Worm (Caenorhabditis elegans) whole organism, L4 larva: ENCODE measurements around the gene copb-2.
A peak's percentile ranks its signal among the peaks of the same experiment; 100 is the strongest.

ENCODE experiments used
- F37D6.2 ChIP-seq: sonication (generic microtip); optimal IDR thresholded peaks from 2 replicates; lab custom pipeline; 2016; ENCODE audit warnings: mild to moderate bottlenecking, missing genetic modification characterization, missing compliant biosample characterization
- F49E8.2 ChIP-seq: sonication (generic microtip); optimal IDR thresholded peaks from 2 replicates; lab custom pipeline; 2016; ENCODE audit warnings: missing compliant biosample characterization, mild to moderate bottlenecking, missing genetic modification characterization, borderline replicate concordance
- T20F7.1 ChIP-seq: fragments of 200-800 bp; sonication (Bioruptor generic); optimal IDR thresholded peaks from 2 replicates; lab custom pipeline; 2018; ENCODE audit warnings: mild to moderate bottlenecking, missing genetic modification characterization, missing compliant biosample characterization
- Y48G9A.11 ChIP-seq: fragments of 200-800 bp; sonication (Bioruptor generic); IDR thresholded peaks from 2 replicates; pipeline ENCODE4 v1.3.6; 2022; ENCODE audit warnings: missing genetic modification reagents, missing genetic modification characterization, missing compliant biosample characterization
- aha-1 ChIP-seq: fragments of 150-350 bp; peaks from one replicate; lab custom pipeline; 2014; ENCODE audit warnings: missing biosample characterization, missing genetic modification characterization
- arid-1 ChIP-seq: fragments of 200-800 bp; sonication (Bioruptor generic); conservative IDR thresholded peaks from 2 replicates; pipeline ENCODE4 v1.3.6; 2022; ENCODE audit warnings: missing genetic modification reagents, missing genetic modification characterization, missing compliant biosample characterization
- ceh-32 ChIP-seq: sonication (generic microtip); optimal IDR thresholded peaks from 2 replicates; lab custom pipeline; 2016; ENCODE audit warnings: mild to moderate bottlenecking, missing genetic modification characterization, missing compliant biosample characterization; ENCODE audit not compliant: poor library complexity
- ceh-62 ChIP-seq: sonication (generic microtip); optimal IDR thresholded peaks from 2 replicates; lab custom pipeline; 2017; ENCODE audit warnings: missing biosample characterization, missing genetic modification characterization
- ctbp-1 ChIP-seq: fragments of 200-800 bp; sonication (Bioruptor generic); IDR thresholded peaks from 2 replicates; pipeline ENCODE4 v1.3.6; 2022; ENCODE audit warnings: missing genetic modification reagents, missing genetic modification characterization, missing compliant biosample characterization
- daf-19 ChIP-seq: fragments of 200-800 bp; sonication (Bioruptor generic); conservative IDR thresholded peaks from 2 replicates; pipeline ENCODE4 v1.3.6; 2022; ENCODE audit warnings: missing genetic modification characterization, missing compliant biosample characterization
- dmd-6 ChIP-seq: fragments of 200-800 bp; sonication (Bioruptor generic); IDR thresholded peaks from 2 replicates; pipeline ENCODE4 v1.3.6; 2022; ENCODE audit warnings: missing genetic modification reagents, missing genetic modification characterization, missing compliant biosample characterization
- dmd-9 ChIP-seq: fragments of 200-800 bp; sonication (Bioruptor generic); IDR thresholded peaks from 2 replicates; pipeline ENCODE4 v1.3.6; 2022; ENCODE audit warnings: missing genetic modification reagents, missing genetic modification characterization, missing compliant biosample characterization
- dpl-1 ChIP-seq: fragments of 150-350 bp; optimal IDR thresholded peaks from 2 replicates; lab custom pipeline; 2014; ENCODE audit warnings: missing biosample characterization, missing genetic modification reagents, missing genetic modification characterization
- egl-27 ChIP-seq: sonication (generic microtip); optimal IDR thresholded peaks from 3 replicates; lab custom pipeline; 2017; ENCODE audit warnings: missing biosample characterization, missing genetic modification reagents, missing genetic modification characterization
- egl-43 ChIP-seq: fragments of 200-800 bp; sonication (Bioruptor generic); IDR thresholded peaks from 2 replicates; pipeline ENCODE4 v1.3.6; 2022; ENCODE audit warnings: missing genetic modification reagents, missing genetic modification characterization, missing compliant biosample characterization
- hlh-11 ChIP-seq: fragments of 200-800 bp; sonication (Bioruptor generic); optimal IDR thresholded peaks from 2 replicates; lab custom pipeline; 2018; ENCODE audit warnings: mild to moderate bottlenecking, missing genetic modification characterization, missing compliant biosample characterization
- hlh-30 ChIP-seq: sonication (generic microtip); optimal IDR thresholded peaks from 2 replicates; lab custom pipeline; 2017; ENCODE audit warnings: antibody characterized with exemption, mild to moderate bottlenecking, missing genetic modification characterization, missing compliant biosample characterization; ENCODE audit not compliant: insufficient read depth
- lin-1 ChIP-seq: fragments of 200-800 bp; sonication (Bioruptor generic); IDR thresholded peaks from 2 replicates; pipeline ENCODE4 v1.3.6; 2022; ENCODE audit warnings: missing genetic modification reagents, missing genetic modification characterization, missing compliant biosample characterization
- lin-13 ChIP-seq: fragments of 150-350 bp; optimal IDR thresholded peaks from 2 replicates; lab custom pipeline; 2014; ENCODE audit warnings: missing biosample characterization, missing genetic modification reagents, missing genetic modification characterization
- lin-29 ChIP-seq: fragments of 200-800 bp; sonication (Bioruptor generic); IDR thresholded peaks from 2 replicates; pipeline ENCODE4 v1.3.6; 2022; ENCODE audit warnings: missing genetic modification reagents, missing genetic modification characterization, missing compliant biosample characterization
- lin-39 ChIP-seq: fragments of 150-350 bp; optimal IDR thresholded peaks from 2 replicates; lab custom pipeline; 2014; ENCODE audit warnings: missing biosample characterization, missing genetic modification reagents, missing genetic modification characterization
- lir-3 ChIP-seq: sonication (generic microtip); optimal IDR thresholded peaks from 2 replicates; lab custom pipeline; 2016; ENCODE audit warnings: mild to moderate bottlenecking, missing genetic modification characterization, missing compliant biosample characterization
- lsy-2 ChIP-seq, 2 experiments: fragments of 150-350 bp in 1 of 2; sonication (generic microtip) in 1 of 2; optimal IDR thresholded peaks; 2 replicates each; lab custom pipeline; 2014 to 2017; ENCODE audit warnings: missing biosample characterization in 2 of 2, missing genetic modification characterization in 2 of 2
- mep-1 ChIP-seq: fragments of 150-350 bp; sonication (generic microtip); optimal IDR thresholded peaks from 3 replicates; lab custom pipeline; 2014; ENCODE audit warnings: missing biosample characterization, missing genetic modification characterization
- mes-2 ChIP-seq: sonication (generic microtip); optimal IDR thresholded peaks from 2 replicates; lab custom pipeline; 2016; ENCODE audit warnings: missing genotype, mild to moderate bottlenecking, missing genetic modification characterization, missing compliant biosample characterization; ENCODE audit not compliant: poor library complexity, severe bottlenecking
- mxl-2 ChIP-seq: fragments of 200-800 bp; sonication (Bioruptor generic); conservative IDR thresholded peaks from 2 replicates; pipeline ENCODE4 v1.3.6; 2022; ENCODE audit warnings: missing genetic modification reagents, missing genetic modification characterization, missing compliant biosample characterization
- mxl-3 ChIP-seq: fragments of 200-800 bp; sonication (Bioruptor generic); optimal IDR thresholded peaks from 2 replicates; lab custom pipeline; 2018; ENCODE audit warnings: mild to moderate bottlenecking, missing genetic modification characterization, missing compliant biosample characterization
- nhr-10 ChIP-seq: fragments of 150-350 bp; optimal IDR thresholded peaks from 2 replicates; lab custom pipeline; 2014; ENCODE audit warnings: missing biosample characterization, missing genetic modification characterization
- nhr-102 ChIP-seq: sonication (generic microtip); optimal IDR thresholded peaks from 2 replicates; lab custom pipeline; 2016; ENCODE audit warnings: mild to moderate bottlenecking, missing genetic modification characterization, moderate library complexity, missing compliant biosample characterization
- nhr-111 ChIP-seq: fragments of 200-800 bp; sonication (Bioruptor generic); optimal IDR thresholded peaks from 2 replicates; lab custom pipeline; 2018; ENCODE audit warnings: mild to moderate bottlenecking, missing genetic modification characterization, missing compliant biosample characterization
- nhr-25 ChIP-seq: sonication (generic microtip); optimal IDR thresholded peaks from 2 replicates; lab custom pipeline; 2017; ENCODE audit warnings: missing genetic modification characterization, mild to moderate bottlenecking, missing compliant biosample characterization, antibody characterized with exemption, moderate library complexity, borderline replicate concordance; ENCODE audit not compliant: insufficient read depth
- nhr-42 ChIP-seq: fragments of 200-800 bp; sonication (Bioruptor generic); IDR thresholded peaks from 2 replicates; pipeline ENCODE4 v1.3.6; 2022; ENCODE audit warnings: missing genetic modification characterization, missing compliant biosample characterization
- nhr-77 ChIP-seq: fragments of 150-350 bp; optimal IDR thresholded peaks from 2 replicates; lab custom pipeline; 2014; ENCODE audit warnings: missing biosample characterization, missing genetic modification characterization
- sdz-12 ChIP-seq: fragments of 200-800 bp; sonication (Bioruptor generic); optimal IDR thresholded peaks from 2 replicates; lab custom pipeline; 2018; ENCODE audit warnings: mild to moderate bottlenecking, missing genetic modification characterization, missing compliant biosample characterization
- skn-1 ChIP-seq: fragments of 150-350 bp; optimal IDR thresholded peaks from 2 replicates; lab custom pipeline; 2014; ENCODE audit warnings: missing biosample characterization, missing genetic modification characterization
- snpc-1.2 ChIP-seq: fragments of 200-800 bp; sonication (Bioruptor generic); IDR thresholded peaks from 2 replicates; pipeline ENCODE4 v1.3.6; 2022; ENCODE audit warnings: missing genetic modification reagents, missing genetic modification characterization, missing compliant biosample characterization
- spr-3 ChIP-seq: fragments of 200-800 bp; sonication (Bioruptor generic); optimal IDR thresholded peaks from 2 replicates; lab custom pipeline; 2018; ENCODE audit warnings: mild to moderate bottlenecking, missing genetic modification characterization, missing compliant biosample characterization
- tag-97 ChIP-seq: fragments of 200-800 bp; sonication (Bioruptor generic); IDR thresholded peaks from 2 replicates; pipeline ENCODE4 v1.3.6; 2022; ENCODE audit warnings: missing genetic modification characterization, missing compliant biosample characterization
- vab-7 ChIP-seq: fragments of 200-800 bp; sonication (Bioruptor generic); IDR thresholded peaks from 2 replicates; pipeline ENCODE4 v1.3.6; 2022; ENCODE audit warnings: missing genetic modification reagents, missing genetic modification characterization, missing compliant biosample characterization
- zag-1 ChIP-seq: fragments of 150-350 bp; optimal IDR thresholded peaks from 2 replicates; lab custom pipeline; 2014; ENCODE audit warnings: missing biosample characterization, missing genetic modification characterization
- zfp-3 ChIP-seq: fragments of 200-800 bp; sonication (Bioruptor generic); conservative IDR thresholded peaks from 2 replicates; pipeline ENCODE4 v1.3.6; 2022; ENCODE audit warnings: missing genetic modification reagents, missing genetic modification characterization, missing compliant biosample characterization
- ztf-11 ChIP-seq: fragments of 150-350 bp; optimal IDR thresholded peaks from 2 replicates; lab custom pipeline; 2014; ENCODE audit warnings: missing biosample characterization, missing genetic modification characterization

copb-2 gene

DNA sequence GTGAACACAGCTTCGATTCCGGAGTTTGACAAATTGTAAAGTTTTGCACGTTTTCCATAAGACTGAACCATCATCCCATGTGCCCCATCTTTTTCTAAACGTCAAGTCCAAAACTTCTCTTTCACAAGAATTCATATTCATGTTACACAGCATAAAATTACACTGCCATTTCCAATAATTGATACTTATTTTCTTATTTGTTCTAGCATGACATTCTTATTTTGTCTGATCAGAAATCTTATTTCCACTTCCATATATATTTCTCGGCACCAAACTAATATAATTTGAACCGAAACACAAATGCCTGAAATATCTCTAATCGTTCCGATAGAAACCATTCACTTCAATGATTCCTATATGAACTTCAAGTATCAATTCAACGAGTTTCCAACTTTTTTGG is 26.4 kb downstream of the copb-2 start, which contains the start of gene sru-2:
Gene sru-2, plus strand, starts transcription at position 301 of the 400 bp plus-strand sequence.
- TF ChIP-seq nhr-25 (tag; lab: Kevin White, UChicago): no peak
- no peak for TF ChIP-seq mxl-3 (GFP tag; lab: Kevin White, UChicago)
- no peak for TF ChIP-seq vab-7 (GFP tag; lab: Robert Waterston, UW)
- TF ChIP-seq, all 104 proteins: peak for 0

DNA sequence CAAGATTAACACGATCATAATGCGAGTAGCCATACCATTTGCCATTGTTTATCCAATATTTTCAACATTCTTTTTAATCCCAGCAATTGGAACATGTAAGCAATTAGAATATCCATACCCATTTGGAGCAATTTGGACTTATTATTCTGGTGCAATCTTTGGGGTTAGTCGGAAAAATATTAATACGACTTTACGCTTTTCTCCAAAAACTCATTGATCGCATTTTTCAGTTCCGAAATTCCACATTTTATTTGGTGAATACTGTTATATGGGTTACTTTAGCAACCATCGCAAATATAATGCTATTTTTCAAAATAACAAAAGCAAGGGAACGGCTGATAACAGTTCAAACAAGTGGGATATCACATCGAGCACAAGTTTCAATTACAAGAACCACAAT is 27.2 kb downstream of the copb-2 start:
- TF ChIP-seq aha-1 (tag; lab: Kevin White, UChicago): peak; percentile 93
- TF ChIP-seq snpc-1.2 (GFP tag; lab: Robert Waterston, UW): no peak

DNA sequence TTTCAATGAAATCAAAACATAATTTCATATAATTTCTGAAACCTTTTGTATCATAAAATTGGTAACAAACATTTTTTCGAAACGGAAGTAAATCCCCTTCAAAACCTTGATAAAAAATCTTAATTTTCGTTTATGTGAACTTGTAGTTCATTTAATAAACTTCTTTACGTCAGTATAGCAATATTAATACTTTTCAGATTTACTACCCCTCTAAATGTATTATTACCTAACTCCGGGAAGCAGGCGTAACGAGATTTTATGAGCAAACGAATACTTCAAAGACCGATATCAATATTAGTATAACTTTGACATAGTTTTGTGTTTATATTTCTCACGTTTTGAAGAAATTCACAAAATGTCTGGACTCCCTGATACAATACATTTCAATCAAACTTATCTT is 28.8 kb downstream of the copb-2 start, which contains the start of gene sru-1:
Gene sru-1, plus strand, starts transcription at position 301 of the 400 bp plus-strand sequence.
- TF ChIP-seq lin-39 (tag; lab: Kevin White, UChicago): no peak
- no peak for TF ChIP-seq lir-3 (tag; lab: Kevin White, UChicago)
- no peak for TF ChIP-seq nhr-77 (tag; lab: Kevin White, UChicago)
- no peak for TF ChIP-seq nhr-10 (tag; lab: Kevin White, UChicago)
- no peak for TF ChIP-seq nhr-111 (GFP tag; lab: Kevin White, UChicago)
- TF ChIP-seq egl-43 (GFP tag; lab: Robert Waterston, UW): no peak
- TF ChIP-seq nhr-25 (tag; lab: Kevin White, UChicago): no peak
- no peak for TF ChIP-seq lin-29 (GFP tag; lab: Robert Waterston, UW)
- TF ChIP-seq ctbp-1 (GFP tag; lab: Robert Waterston, UW): no peak
- TF ChIP-seq lin-13 (GFP tag; lab: Kevin White, UChicago): no peak
- no peak for TF ChIP-seq ceh-32
- TF ChIP-seq F49E8.2 (tag; lab: Kevin White, UChicago): no peak
- TF ChIP-seq tag-97: no peak
- TF ChIP-seq hlh-11 (tag; lab: Kevin White, UChicago): no peak
- TF ChIP-seq mxl-2 (GFP tag; lab: Robert Waterston, UW): no peak
- no peak for TF ChIP-seq sdz-12 (GFP tag; lab: Kevin White, UChicago)
- no peak for TF ChIP-seq mep-1 (tag; lab: Kevin White, UChicago)
- no peak for TF ChIP-seq F37D6.2 (tag; lab: Kevin White, UChicago)
- TF ChIP-seq mes-2 (tag; lab: Kevin White, UChicago): no peak

DNA sequence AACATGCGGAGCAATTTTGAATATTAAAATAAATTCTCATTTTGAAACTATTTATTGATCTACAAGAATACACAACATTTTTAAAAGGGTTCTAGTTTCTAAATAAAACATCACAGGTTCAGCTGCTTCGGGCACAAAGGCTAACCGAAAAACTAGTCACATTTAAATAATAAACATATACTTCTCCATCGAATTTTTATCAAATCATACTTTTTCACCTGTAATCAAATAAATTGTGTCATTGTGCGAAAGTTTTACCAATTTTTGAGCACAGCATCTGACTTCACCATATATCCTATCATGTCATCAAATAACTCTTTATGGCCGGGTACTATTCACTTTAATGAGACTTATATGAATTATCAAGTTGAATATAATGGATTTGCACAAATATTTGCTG is 30.8 kb downstream of the copb-2 start, which contains the start of gene sru-6:
Gene sru-6, plus strand, starts transcription at position 301 of the 400 bp plus-strand sequence.
- TF ChIP-seq ztf-11 (tag; lab: Kevin White, UChicago) (no peak), daf-19 (GFP tag; lab: Robert Waterston, UW) (no peak), aha-1 (tag; lab: Kevin White, UChicago) (no peak), lsy-2 (tag; optimal IDR thresholded peaks at IDR 0.05; lab: Kevin White, UChicago) (no peak), hlh-11 (tag; lab: Kevin White, UChicago) (no peak), lin-13 (GFP tag; lab: Kevin White, UChicago) (no peak), arid-1 (no peak), spr-3 (no peak), lin-1 (GFP tag; lab: Robert Waterston, UW) (no peak), T20F7.1 (GFP tag; lab: Kevin White, UChicago) (no peak), vab-7 (GFP tag; lab: Robert Waterston, UW) (no peak), dmd-6 (GFP tag; lab: Robert Waterston, UW) (no peak)
- TF ChIP-seq, all 104 proteins: peak for 0

DNA sequence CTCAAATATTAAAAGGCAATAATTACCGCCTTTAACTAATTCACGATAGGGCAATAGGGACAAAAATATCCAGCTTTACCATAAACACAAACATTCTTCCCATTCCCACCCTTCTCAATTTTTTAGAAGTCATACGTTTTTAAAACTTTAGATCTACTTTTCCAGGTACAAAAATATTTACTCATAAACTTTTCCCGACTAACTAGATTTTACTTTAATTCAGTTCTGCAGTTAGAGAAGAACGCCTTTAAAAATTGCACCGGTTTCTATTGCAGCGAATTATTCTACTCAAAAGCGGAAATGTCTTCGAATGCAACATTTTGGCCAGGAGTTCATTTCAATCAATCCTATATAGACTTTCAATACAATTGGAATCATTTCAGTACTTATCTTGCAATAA is 36.8 kb downstream of the copb-2 start, which contains the start of gene sru-3:
Gene sru-3, plus strand, starts transcription at position 301 of the 400 bp plus-strand sequence.
- TF ChIP-seq egl-27: no peak
- no peak for TF ChIP-seq egl-43 (GFP tag; lab: Robert Waterston, UW)
- no peak for TF ChIP-seq skn-1
- no peak for TF ChIP-seq nhr-102 (tag; lab: Kevin White, UChicago)
- TF ChIP-seq zag-1 (tag; lab: Kevin White, UChicago): no peak
- no peak for TF ChIP-seq ctbp-1 (GFP tag; lab: Robert Waterston, UW)
- TF ChIP-seq zfp-3 (GFP tag; lab: Robert Waterston, UW): no peak
- TF ChIP-seq mxl-3 (GFP tag; lab: Kevin White, UChicago): no peak
- no peak for TF ChIP-seq lin-13 (GFP tag; lab: Kevin White, UChicago)
- TF ChIP-seq Y48G9A.11: no peak
- no peak for TF ChIP-seq dmd-9 (GFP tag; lab: Robert Waterston, UW)
- TF ChIP-seq hlh-30 (tag; lab: Kevin White, UChicago): no peak
- TF ChIP-seq F37D6.2 (tag; lab: Kevin White, UChicago): no peak
- no peak for TF ChIP-seq dpl-1 (GFP tag; lab: Kevin White, UChicago)
- no peak for TF ChIP-seq nhr-42
- no peak for TF ChIP-seq ceh-62 (tag; lab: Kevin White, UChicago)
- TF ChIP-seq, all 104 proteins: peak for 0
